Fruit fly (Drosophila melanogaster): ENCODE results near the gene CG5555.

Gene CG5555

DNA sequence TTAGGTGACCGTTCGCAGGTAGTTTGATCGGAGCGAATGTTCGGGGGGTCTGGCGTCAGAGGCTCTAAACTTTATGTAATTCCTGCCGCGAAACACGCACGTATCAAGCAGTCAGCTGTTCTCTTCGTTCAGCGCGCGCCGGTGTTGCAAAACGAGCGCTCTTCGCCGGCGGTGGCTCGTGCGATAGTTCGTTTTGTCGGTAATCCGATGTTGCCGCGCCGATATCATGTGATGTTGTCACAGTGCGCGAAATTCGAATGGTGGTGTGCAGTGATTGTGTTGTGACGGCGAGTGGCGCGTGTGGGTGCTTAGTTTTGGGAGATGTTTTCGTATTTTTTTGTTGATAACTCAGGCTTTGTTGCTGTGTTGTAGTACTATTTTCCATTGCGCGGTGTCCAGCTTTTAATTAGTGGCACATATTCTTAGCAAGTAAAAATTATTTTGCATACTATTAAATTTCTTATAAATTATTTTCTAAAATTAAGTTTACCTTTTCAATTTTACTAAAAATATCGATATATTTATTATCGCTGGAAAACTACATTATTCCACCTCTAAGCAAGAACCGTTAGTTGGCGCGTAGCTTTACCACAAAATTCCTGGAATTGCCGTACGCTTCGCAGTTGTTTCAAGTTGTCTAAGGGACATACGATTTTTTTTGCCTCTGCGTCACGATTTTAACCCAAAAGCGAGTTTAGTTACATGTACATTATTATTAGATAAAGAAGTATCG is 23.5 kb downstream of the CG5555 start, which contains the start of gene nanos (continued):
- TF ChIP-seq kay (GFP tag; optimal IDR thresholded peaks at IDR 0.05) = no peak
- no peak for TF ChIP-seq CG4707 (GFP tag; optimal IDR thresholded peaks at IDR 0.05)
- TF ChIP-seq ttk (GFP tag; IDR thresholded peaks at IDR 0.05) = no peak
- peak; percentile 59 for TF ChIP-seq pum (GFP tag; optimal IDR thresholded peaks at IDR 0.05)
- peak; percentile 9 for TF ChIP-seq fd96Cb (tag; optimal IDR thresholded peaks at IDR 0.05)
- TF ChIP-seq CG17186 (GFP tag; optimal IDR thresholded peaks at IDR 0.05) = peak; percentile 98
- no peak for TF ChIP-seq schlank (tag; optimal IDR thresholded peaks at IDR 0.05)
- TF ChIP-seq Rfx (GFP tag; IDR thresholded peaks at IDR 0.05) = peak; percentile 92
- TF ChIP-seq CG11093 (GFP tag; IDR thresholded peaks at IDR 0.05) = no peak
- TF ChIP-seq HmgD (GFP tag; optimal IDR thresholded peaks at IDR 0.05) = peak; percentile 89
- peak; percentile 79 to 99 for TF ChIP-seq crp (GFP tag; optimal IDR thresholded peaks at IDR 0.05)
- TF ChIP-seq cas (GFP tag; IDR thresholded peaks at IDR 0.05) = no peak; the same call in 1 of the 2 replicates
- no peak for TF ChIP-seq crol (GFP tag; IDR thresholded peaks at IDR 0.05)
- TF ChIP-seq CG15601 (tag; optimal IDR thresholded peaks at IDR 0.05) = peak; percentile 29
- TF ChIP-seq CG16813 (GFP tag; IDR thresholded peaks at IDR 0.05; ENCODE audit: partially characterized antibody) = peak; percentile 99
- TF ChIP-seq CG13775 (GFP tag; optimal IDR thresholded peaks at IDR 0.05) = peak; percentile 53
- TF ChIP-seq Hmx (GFP tag; optimal IDR thresholded peaks at IDR 0.05) = no peak
- TF ChIP-seq chif (GFP tag; optimal IDR thresholded peaks at IDR 0.05) = peak; percentile 29 to 33
- peak; percentile 56 for TF ChIP-seq Nf-YC (tag; optimal IDR thresholded peaks at IDR 0.05)
- TF ChIP-seq CG12236 (GFP tag; optimal IDR thresholded peaks at IDR 0.05) = no peak
- no peak for TF ChIP-seq gt (GFP tag; IDR thresholded peaks at IDR 0.05)
- no peak for TF ChIP-seq CG10565 (GFP tag; optimal IDR thresholded peaks at IDR 0.05)
- peak; percentile 79 for TF ChIP-seq mam (GFP tag; optimal IDR thresholded peaks at IDR 0.05)
- TF ChIP-seq Bdp1 (GFP tag; optimal IDR thresholded peaks at IDR 0.05) = peak; percentile 50
- no peak for TF ChIP-seq CG5953 (GFP tag; IDR thresholded peaks at IDR 0.05)
- TF ChIP-seq CG8290 (GFP tag; optimal IDR thresholded peaks at IDR 0.05) = peak; percentile 69
- TF ChIP-seq CG8290 (tag; optimal IDR thresholded peaks at IDR 0.05) = peak in 1 of 2 experiments; percentile 90
- TF ChIP-seq vvl (GFP tag; IDR thresholded peaks at IDR 0.05) = peak; percentile 66
- peak; percentile 96 for TF ChIP-seq CG9932 (GFP tag; IDR thresholded peaks at IDR 0.05)
- TF ChIP-seq D19A (tag; optimal IDR thresholded peaks at IDR 0.05) = no peak
- peak; percentile 60 for TF ChIP-seq CG9817 (tag; optimal IDR thresholded peaks at IDR 0.05)
- TF ChIP-seq CG10543 (GFP tag; optimal IDR thresholded peaks at IDR 0.05) = peak; percentile 67
- TF ChIP-seq vnd (GFP tag; IDR thresholded peaks at IDR 0.05; ENCODE audit: partially characterized antibody) = peak; percentile 98
- TF ChIP-seq ssp (GFP tag; IDR thresholded peaks at IDR 0.05) = peak; percentile 62
- TF ChIP-seq CG11398 (GFP tag; optimal IDR thresholded peaks at IDR 0.05) = peak; percentile 66
- peak; percentile 44 for TF ChIP-seq pfk (GFP tag; optimal IDR thresholded peaks at IDR 0.05)
- peak; percentile 55 for TF ChIP-seq luna (GFP tag; optimal IDR thresholded peaks at IDR 0.05)
- TF ChIP-seq tin (GFP tag; optimal IDR thresholded peaks at IDR 0.05) = peak; percentile 67
- no peak for TF ChIP-seq psq (GFP tag; optimal IDR thresholded peaks at IDR 0.05)
- peak; percentile 51; the same call in 1 of the 2 replicates for TF ChIP-seq CG8765 (GFP tag; IDR thresholded peaks at IDR 0.05)
- TF ChIP-seq CG4404 (GFP tag; IDR thresholded peaks at IDR 0.05) = peak; percentile 44; the same call in 1 of the 2 replicates
- TF ChIP-seq repo (GFP tag; optimal IDR thresholded peaks at IDR 0.05) = peak; percentile 49
- peak; percentile 48 for TF ChIP-seq shn (GFP tag; optimal IDR thresholded peaks at IDR 0.05)
- TF ChIP-seq sna (GFP tag; IDR thresholded peaks at IDR 0.05; ENCODE audit: partially characterized antibody) = peak; percentile 98
- peak; percentile 94 for TF ChIP-seq CG15514 (GFP tag; optimal IDR thresholded peaks at IDR 0.05)
- peak; percentile 50 for TF ChIP-seq Fer3 (tag; optimal IDR thresholded peaks at IDR 0.05)
- TF ChIP-seq CG3726 (GFP tag; IDR thresholded peaks at IDR 0.05) = 0 out of 3 replicates have a peak, but pooled peaks have one; percentile 6
- peak; percentile 34 for TF ChIP-seq CG17385 (GFP tag; optimal IDR thresholded peaks at IDR 0.05)
- no peak for TF ChIP-seq Dfd (GFP tag; optimal IDR thresholded peaks at IDR 0.05)
- peak; percentile 55 for TF ChIP-seq Fer1 (GFP tag; optimal IDR thresholded peaks at IDR 0.05)
